Fruit fly (Drosophila melanogaster): ENCODE results near the gene CG14974.

Gene CG14974

dm6 chr3L:3620932-3621331 lies at the start of gene CG14974:
TSS of gene CG14974 (minus strand) at chr3L:3621032.
- TF ChIP-seq insv (optimal IDR thresholded peaks at IDR 0.05): no peak
- no peak for TF ChIP-seq ttk (optimal IDR thresholded peaks at IDR 0.05)
- no peak for TF ChIP-seq Myc (optimal IDR thresholded peaks at IDR 0.05)
- TF ChIP-seq Sin3A (optimal IDR thresholded peaks at IDR 0.05): no peak
- no peak for TF ChIP-seq psq (optimal IDR thresholded peaks at IDR 0.05)
- TF ChIP-seq h (optimal IDR thresholded peaks at IDR 0.05): no peak

dm6 chr3L:3667594-3667993 lies 46.8 kb upstream of the CG14974 start:
- TF ChIP-seq Sin3A (optimal IDR thresholded peaks at IDR 0.05) (no peak), insv (optimal IDR thresholded peaks at IDR 0.05) (no peak), Myc (optimal IDR thresholded peaks at IDR 0.05) (no peak), ttk (optimal IDR thresholded peaks at IDR 0.05) (no peak), psq (optimal IDR thresholded peaks at IDR 0.05) (no peak), h (optimal IDR thresholded peaks at IDR 0.05) (no peak)

- no peak for TF ChIP-seq Sin3A (optimal IDR thresholded peaks at IDR 0.05)
- no peak for TF ChIP-seq insv (optimal IDR thresholded peaks at IDR 0.05)
- TF ChIP-seq h (optimal IDR thresholded peaks at IDR 0.05): no peak
- no peak for TF ChIP-seq ttk (optimal IDR thresholded peaks at IDR 0.05)
- TF ChIP-seq Myc (optimal IDR thresholded peaks at IDR 0.05): no peak
- no peak for TF ChIP-seq psq (optimal IDR thresholded peaks at IDR 0.05)
These were observed 44.7 kb upstream of the CG14974 start for dm6 chr3L:3665288-3666210.

dm6 chr3L:3658768-3659167 lies 37.9 kb upstream of the CG14974 start, which contains the start of gene CG43098:
TSS of gene CG43098 (plus strand) at chr3L:3659068.
- no peak for TF ChIP-seq psq (optimal IDR thresholded peaks at IDR 0.05)
- no peak for TF ChIP-seq insv (optimal IDR thresholded peaks at IDR 0.05)
- no peak for TF ChIP-seq Sin3A (optimal IDR thresholded peaks at IDR 0.05)
- TF ChIP-seq ttk (optimal IDR thresholded peaks at IDR 0.05): no peak
- no peak for TF ChIP-seq h (optimal IDR thresholded peaks at IDR 0.05)
- TF ChIP-seq Myc (optimal IDR thresholded peaks at IDR 0.05): no peak

dm6 chr3L:3657897-3658296 lies 37.1 kb upstream of the CG14974 start:
- no peak for TF ChIP-seq h (optimal IDR thresholded peaks at IDR 0.05)
- TF ChIP-seq insv (optimal IDR thresholded peaks at IDR 0.05): no peak
- TF ChIP-seq Sin3A (optimal IDR thresholded peaks at IDR 0.05): no peak
- no peak for TF ChIP-seq Myc (optimal IDR thresholded peaks at IDR 0.05)
- TF ChIP-seq psq (optimal IDR thresholded peaks at IDR 0.05): no peak
- TF ChIP-seq ttk (optimal IDR thresholded peaks at IDR 0.05): no peak

- TF ChIP-seq ttk (optimal IDR thresholded peaks at IDR 0.05) (no peak), psq (optimal IDR thresholded peaks at IDR 0.05) (no peak), Myc (optimal IDR thresholded peaks at IDR 0.05) (no peak), h (optimal IDR thresholded peaks at IDR 0.05) (no peak), insv (optimal IDR thresholded peaks at IDR 0.05) (no peak), Sin3A (optimal IDR thresholded peaks at IDR 0.05) (no peak)
These were observed 36.0 kb upstream of the CG14974 start for dm6 chr3L:3656867-3657266.

dm6 chr3L:3654671-3655070 lies 33.8 kb upstream of the CG14974 start, which contains the start of gene CG10862:
TSS of gene CG10862 (minus strand) at chr3L:3654771.
- TF ChIP-seq ttk (optimal IDR thresholded peaks at IDR 0.05) (no peak), insv (optimal IDR thresholded peaks at IDR 0.05) (no peak), psq (optimal IDR thresholded peaks at IDR 0.05) (no peak), h (optimal IDR thresholded peaks at IDR 0.05) (no peak), Myc (optimal IDR thresholded peaks at IDR 0.05) (no peak), Sin3A (optimal IDR thresholded peaks at IDR 0.05) (no peak)

- TF ChIP-seq h (optimal IDR thresholded peaks at IDR 0.05) (no peak), insv (optimal IDR thresholded peaks at IDR 0.05) (no peak), ttk (optimal IDR thresholded peaks at IDR 0.05) (no peak), Sin3A (optimal IDR thresholded peaks at IDR 0.05) (no peak), psq (optimal IDR thresholded peaks at IDR 0.05) (no peak), Myc (optimal IDR thresholded peaks at IDR 0.05) (no peak)
These were observed 28.7 kb upstream of the CG14974 start for dm6 chr3L:3649527-3649926.

- no peak for TF ChIP-seq h (optimal IDR thresholded peaks at IDR 0.05)
- no peak for TF ChIP-seq psq (optimal IDR thresholded peaks at IDR 0.05)
- TF ChIP-seq ttk (optimal IDR thresholded peaks at IDR 0.05): no peak
- TF ChIP-seq Myc (optimal IDR thresholded peaks at IDR 0.05): no peak
- no peak for TF ChIP-seq insv (optimal IDR thresholded peaks at IDR 0.05)
- no peak for TF ChIP-seq Sin3A (optimal IDR thresholded peaks at IDR 0.05)
These were observed 25.5 kb upstream of the CG14974 start for dm6 chr3L:3646361-3646759.

- TF ChIP-seq Myc (optimal IDR thresholded peaks at IDR 0.05): no peak
- TF ChIP-seq h (optimal IDR thresholded peaks at IDR 0.05): no peak
- TF ChIP-seq ttk (optimal IDR thresholded peaks at IDR 0.05): no peak
- no peak for TF ChIP-seq Sin3A (optimal IDR thresholded peaks at IDR 0.05)
- TF ChIP-seq insv (optimal IDR thresholded peaks at IDR 0.05): no peak
- TF ChIP-seq psq (optimal IDR thresholded peaks at IDR 0.05): no peak
These were observed 25.0 kb upstream of the CG14974 start for dm6 chr3L:3645628-3646360.

- TF ChIP-seq h (optimal IDR thresholded peaks at IDR 0.05) (no peak), ttk (optimal IDR thresholded peaks at IDR 0.05) (no peak), Sin3A (optimal IDR thresholded peaks at IDR 0.05) (no peak), insv (optimal IDR thresholded peaks at IDR 0.05) (no peak), Myc (optimal IDR thresholded peaks at IDR 0.05) (no peak), psq (optimal IDR thresholded peaks at IDR 0.05) (no peak)
These were observed 23.6 kb upstream of the CG14974 start for dm6 chr3L:3644337-3645027.

Measured in Kc167 (cell line).